Fruit fly (Drosophila melanogaster) Kc167 (cell line): Measurements from ENCODE around the gene daed.

Experiments used
- Myc ChIP-seq: fragments of >200 bp; optimal IDR thresholded peaks from 2 replicates; lab custom pipeline; 2017; ENCODE audit warnings: missing external identifiers
- psq ChIP-seq: fragments of >200 bp; optimal IDR thresholded peaks from 2 replicates; lab custom pipeline; 2017; ENCODE audit warnings: missing external identifiers

DNA sequence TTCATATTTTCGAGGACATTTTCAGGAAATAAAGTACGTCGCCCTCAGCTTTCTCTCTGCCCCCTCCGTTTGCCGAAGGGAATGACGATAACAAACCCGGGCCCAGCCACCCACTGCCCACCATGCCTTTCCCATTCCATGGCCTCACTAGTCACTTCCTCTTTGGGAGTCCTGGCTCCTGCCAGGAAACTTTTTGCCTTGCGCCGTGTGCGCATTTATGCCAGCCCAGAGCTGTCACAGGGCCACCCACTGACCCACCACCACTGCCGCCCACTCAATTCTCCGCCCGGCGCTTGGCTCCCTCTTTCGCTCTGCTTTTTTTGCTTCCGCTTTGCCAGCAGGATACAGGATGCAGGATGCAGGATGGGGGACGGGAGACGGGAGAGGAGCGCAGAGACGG is 28.7 kb downstream of the daed start:
- TF ChIP-seq Myc (lab: Kevin White, UChicago), result no peak
- no peak for TF ChIP-seq psq (lab: Kevin White, UChicago)
